Fruit fly (Drosophila melanogaster) whole organism, adult: ENCODE results near the gene CG5196.

ENCODE experiments used
- CG12768 ChIP-seq: fragments of 200-800 bp; sonication (Bioruptor generic); optimal IDR thresholded peaks from 2 replicates; lab custom pipeline; 2017; ENCODE audit warnings: missing biosample characterization, missing genetic modification characterization, mild to moderate bottlenecking, moderate library complexity, missing genetic modification reagents
- CG14711 ChIP-seq: fragments of 200-800 bp; sonication (Bioruptor generic); optimal IDR thresholded peaks from 2 replicates; lab custom pipeline; 2018; ENCODE audit warnings: missing biosample characterization, mild to moderate bottlenecking, missing genetic modification characterization, moderate library complexity
- CG7045 ChIP-seq: fragments of 200-800 bp; sonication (Bioruptor generic); optimal IDR thresholded peaks from 2 replicates; lab custom pipeline; 2017; ENCODE audit warnings: missing biosample characterization, mild to moderate bottlenecking, missing genetic modification characterization
- CG7101 ChIP-seq: fragments of 200-800 bp; sonication (Bioruptor generic); optimal IDR thresholded peaks from 2 replicates; lab custom pipeline; 2018; ENCODE audit warnings: missing biosample characterization, mild to moderate bottlenecking, missing genetic modification characterization, moderate library complexity
- Crg-1 ChIP-seq: fragments of 200-800 bp; sonication (Bioruptor generic); optimal IDR thresholded peaks from 2 replicates; lab custom pipeline; 2016; ENCODE audit warnings: missing biosample characterization, missing genetic modification characterization
- tj ChIP-seq: fragments of 200-800 bp; sonication (Bioruptor generic); optimal IDR thresholded peaks from 3 replicates; lab custom pipeline; 2017; ENCODE audit warnings: missing biosample characterization, mild to moderate bottlenecking, missing genetic modification characterization, moderate library complexity

DNA sequence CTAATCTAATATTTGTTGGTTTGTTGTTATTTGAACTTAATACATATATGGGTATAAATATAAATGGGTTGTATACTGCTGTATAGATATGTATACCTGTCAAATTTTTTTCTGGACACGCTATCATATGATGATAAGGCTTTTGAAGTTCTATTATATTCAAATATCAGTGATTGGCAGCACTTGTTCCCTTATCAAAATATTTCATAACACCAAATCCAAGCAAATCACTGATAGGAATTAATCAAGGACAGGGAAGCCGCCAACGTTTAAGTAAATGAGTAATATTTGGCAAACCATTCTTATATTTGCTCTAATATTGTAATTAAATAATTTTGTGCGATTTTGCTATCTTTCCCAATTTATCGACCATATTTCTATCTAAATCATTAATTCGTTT lies 28.9 kb upstream of the CG5196 start:
- TF ChIP-seq tj (GFP tag; lab: Kevin White, UChicago), result no peak
- TF ChIP-seq CG7045 (GFP tag; lab: Kevin White, UChicago), result no peak
- no peak for TF ChIP-seq CG14711 (tag; lab: Kevin White, UChicago)
- TF ChIP-seq CG12768 (GFP tag; lab: Kevin White, UChicago), result no peak
- TF ChIP-seq CG7101 (tag; lab: Kevin White, UChicago), result no peak
- no peak for TF ChIP-seq Crg-1 (GFP tag; lab: Kevin White, UChicago)
